Fruit fly (Drosophila melanogaster) whole organism, embryonic: Measurements from ENCODE around the gene SrpRbeta.

Source experiments
- Asciz ChIP-seq: fragments of 200-800 bp; sonication (Bioruptor generic); optimal IDR thresholded peaks from 2 replicates; lab custom pipeline; 2017; ENCODE audit warnings: missing biosample characterization, mild to moderate bottlenecking, missing genetic modification characterization, missing genetic modification reagents
- Atf3 ChIP-seq: fragments of 200-800 bp; sonication (Bioruptor generic); optimal IDR thresholded peaks from 3 replicates; lab custom pipeline; 2016; ENCODE audit warnings: missing biosample characterization, missing genetic modification characterization
- B-H1 ChIP-seq: fragments of 200-800 bp; sonication (Bioruptor generic); IDR thresholded peaks from 3 replicates; pipeline ENCODE4 v1.3.6; 2022; ENCODE audit warnings: missing biosample characterization, missing genetic modification characterization
- Bdp1 ChIP-seq: fragments of 200-800 bp; sonication (Bioruptor generic); optimal IDR thresholded peaks from 3 replicates; lab custom pipeline; 2016; ENCODE audit warnings: missing biosample characterization, missing genetic modification characterization
- CG10147 ChIP-seq: fragments of 200-800 bp; sonication (Bioruptor generic); optimal IDR thresholded peaks from 2 replicates; lab custom pipeline; 2019; ENCODE audit warnings: missing biosample characterization, mild to moderate bottlenecking, missing genetic modification characterization, moderate library complexity
- CG12071 ChIP-seq: fragments of 200-800 bp; sonication (Bioruptor generic); optimal IDR thresholded peaks from 3 replicates; lab custom pipeline; 2018; ENCODE audit warnings: missing biosample characterization, mild to moderate bottlenecking, missing genetic modification characterization
- CG14014 ChIP-seq: fragments of 200-800 bp; sonication (Bioruptor generic); IDR thresholded peaks from 2 replicates; pipeline ENCODE4 v1.3.6; 2022; ENCODE audit warnings: missing biosample characterization, missing genetic modification characterization
- CG15011 ChIP-seq: fragments of 200-800 bp; sonication (Bioruptor generic); optimal IDR thresholded peaks from 3 replicates; lab custom pipeline; 2018; ENCODE audit warnings: missing biosample characterization, mild to moderate bottlenecking, missing genetic modification characterization
- CG1529 ChIP-seq: fragments of 200-800 bp; sonication (Bioruptor generic); optimal IDR thresholded peaks from 3 replicates; lab custom pipeline; 2018; ENCODE audit warnings: missing biosample characterization, missing genetic modification characterization
- CG17385 ChIP-seq: fragments of 200-800 bp; sonication (Bioruptor generic); optimal IDR thresholded peaks from 3 replicates; lab custom pipeline; 2018; ENCODE audit warnings: missing biosample characterization, mild to moderate bottlenecking, missing genetic modification characterization
- CG18011 ChIP-seq: fragments of 200-800 bp; sonication (Bioruptor generic); optimal IDR thresholded peaks from 2 replicates; lab custom pipeline; 2017; ENCODE audit warnings: missing biosample characterization, missing genetic modification characterization, mild to moderate bottlenecking, moderate library complexity, missing genotype
- CG18262 ChIP-seq: fragments of 200-800 bp; optimal IDR thresholded peaks from 3 replicates; lab custom pipeline; 2019; ENCODE audit warnings: missing biosample characterization, mild to moderate bottlenecking, missing genetic modification characterization, moderate library complexity
- CG2889 ChIP-seq: fragments of 200-800 bp; sonication (Bioruptor generic); IDR thresholded peaks from 3 replicates; pipeline ENCODE4 v1.3.6; 2022; ENCODE audit warnings: missing biosample characterization, missing genetic modification characterization
- CG30020 ChIP-seq: fragments of 200-800 bp; optimal IDR thresholded peaks from 2 replicates; lab custom pipeline; 2019; ENCODE audit warnings: missing biosample characterization, mild to moderate bottlenecking, missing genetic modification characterization, moderate library complexity
- CG3065 ChIP-seq: fragments of 200-800 bp; sonication (Bioruptor generic); optimal IDR thresholded peaks from 2 replicates; lab custom pipeline; 2016; ENCODE audit warnings: missing biosample characterization, missing genetic modification characterization
- CG3163 ChIP-seq: fragments of 200-800 bp; sonication (Bioruptor generic); optimal IDR thresholded peaks from 3 replicates; lab custom pipeline; 2016; ENCODE audit warnings: missing biosample characterization, missing genetic modification characterization
- CG33213 ChIP-seq: fragments of 200-800 bp; sonication (Bioruptor generic); optimal IDR thresholded peaks from 3 replicates; lab custom pipeline; 2016; ENCODE audit warnings: missing biosample characterization, missing genetic modification characterization
- CG42726 ChIP-seq: fragments of 200-800 bp; sonication (Bioruptor generic); IDR thresholded peaks from 2 replicates; pipeline ENCODE4 v1.3.6; 2022; ENCODE audit warnings: missing biosample characterization, missing genetic modification characterization; ENCODE audit not compliant: partially characterized antibody
- CG4424 ChIP-seq: fragments of 200-800 bp; sonication (Bioruptor generic); optimal IDR thresholded peaks from 3 replicates; lab custom pipeline; 2016; ENCODE audit warnings: missing biosample characterization, missing genetic modification characterization
- CG4707 ChIP-seq: fragments of 200-800 bp; sonication (Bioruptor generic); optimal IDR thresholded peaks from 2 replicates; lab custom pipeline; 2018; ENCODE audit warnings: missing biosample characterization, mild to moderate bottlenecking, missing genetic modification characterization, moderate library complexity
- CG4730 ChIP-seq: fragments of 200-800 bp; sonication (Bioruptor generic); IDR thresholded peaks from 2 replicates; pipeline ENCODE4 v1.3.6; 2022; ENCODE audit warnings: missing biosample characterization, missing genetic modification characterization
- CG7786 ChIP-seq: fragments of 200-800 bp; sonication (Bioruptor generic); optimal IDR thresholded peaks from 2 replicates; lab custom pipeline; 2016; ENCODE audit warnings: missing biosample characterization, missing genetic modification characterization
- CG8290 ChIP-seq, 3 experiments: fragments of 200-800 bp; sonication (Bioruptor generic); optimal IDR thresholded peaks; 2 replicates each; lab custom pipeline; 2016 to 2019; ENCODE audit warnings: missing biosample characterization in 3 of 3, missing genetic modification characterization in 3 of 3, mild to moderate bottlenecking in 2 of 3, moderate library complexity in 1 of 3
- CG8944 ChIP-seq: fragments of 200-800 bp; sonication (Bioruptor generic); optimal IDR thresholded peaks from 3 replicates; lab custom pipeline; 2016; ENCODE audit warnings: missing biosample characterization, missing genetic modification characterization
- CkIIα-i1 ChIP-seq: fragments of 200-800 bp; sonication (Bioruptor generic); IDR thresholded peaks from 2 replicates; pipeline ENCODE4 v1.3.6; 2022; ENCODE audit warnings: missing biosample characterization, missing genetic modification characterization
- D19A ChIP-seq: fragments of 200-800 bp; optimal IDR thresholded peaks from 3 replicates; lab custom pipeline; 2019; ENCODE audit warnings: missing biosample characterization, mild to moderate bottlenecking, missing genetic modification characterization, moderate library complexity
- Dbx ChIP-seq: fragments of 200-800 bp; sonication (Bioruptor generic); IDR thresholded peaks from 3 replicates; pipeline ENCODE4 v1.3.6; 2022; ENCODE audit warnings: missing biosample characterization, missing genetic modification characterization
- Dek ChIP-seq: fragments of 200-800 bp; sonication (Bioruptor generic); optimal IDR thresholded peaks from 3 replicates; lab custom pipeline; 2019; ENCODE audit warnings: missing biosample characterization, mild to moderate bottlenecking, missing genetic modification characterization, moderate library complexity
- Dref ChIP-seq: fragments of 200-800 bp; sonication (Bioruptor generic); IDR thresholded peaks from 2 replicates; pipeline ENCODE4 v1.3.6; 2022; ENCODE audit warnings: missing biosample characterization, missing genetic modification characterization
- Lhr ChIP-seq: fragments of 200-800 bp; sonication (Bioruptor generic); optimal IDR thresholded peaks from 3 replicates; lab custom pipeline; 2017; ENCODE audit warnings: mild to moderate bottlenecking, missing biosample characterization, missing genetic modification reagents, missing genetic modification characterization
- Ravus ChIP-seq: fragments of 200-800 bp; sonication (Bioruptor generic); IDR thresholded peaks from 2 replicates; pipeline ENCODE4 v1.3.6; 2022; ENCODE audit warnings: missing biosample characterization, missing genetic modification characterization
- Six4 ChIP-seq: fragments of 200-800 bp; sonication (Bioruptor generic); optimal IDR thresholded peaks from 2 replicates; lab custom pipeline; 2016; ENCODE audit warnings: missing biosample characterization, missing genetic modification characterization
- TFAM ChIP-seq: fragments of 200-800 bp; sonication (Bioruptor generic); optimal IDR thresholded peaks from 2 replicates; lab custom pipeline; 2017; ENCODE audit warnings: missing biosample characterization, missing genetic modification characterization, inconsistent platforms
- aop ChIP-seq: fragments of 200-800 bp; sonication (Bioruptor generic); IDR thresholded peaks from 2 replicates; pipeline ENCODE4 v1.3.6; 2022; ENCODE audit warnings: missing biosample characterization, missing genetic modification characterization
- az2 ChIP-seq: fragments of 200-800 bp; sonication (Bioruptor generic); optimal IDR thresholded peaks from 3 replicates; lab custom pipeline; 2016; ENCODE audit warnings: missing biosample characterization, missing genetic modification characterization
- bsh ChIP-seq, 2 experiments: fragments of 200-800 bp; sonication (Bioruptor generic); optimal IDR thresholded peaks; 2 replicates each; lab custom pipeline; 2017 to 2018; ENCODE audit warnings: mild to moderate bottlenecking in 2 of 2, missing biosample characterization in 2 of 2, missing genetic modification characterization in 2 of 2, moderate library complexity in 1 of 2
- chn ChIP-seq: fragments of 200-800 bp; sonication (Bioruptor generic); optimal IDR thresholded peaks from 2 replicates; lab custom pipeline; 2016; ENCODE audit warnings: missing biosample characterization, missing genetic modification characterization
- crp ChIP-seq, 2 experiments: fragments of 200-800 bp; sonication (Bioruptor generic); optimal IDR thresholded peaks; 2 replicates in 1 of 2; 3 replicates in 1 of 2; lab custom pipeline; 2017; ENCODE audit warnings: missing biosample characterization in 2 of 2, missing genetic modification characterization in 2 of 2, mild to moderate bottlenecking in 1 of 2, moderate library complexity in 1 of 2
- dmrt11E ChIP-seq: fragments of 200-800 bp; sonication (Bioruptor generic); optimal IDR thresholded peaks from 3 replicates; lab custom pipeline; 2018; ENCODE audit warnings: missing biosample characterization, mild to moderate bottlenecking, missing genetic modification characterization, moderate library complexity
- fru ChIP-seq: fragments of >200 bp; optimal IDR thresholded peaks from 2 replicates; lab custom pipeline; 2017
- gcm2 ChIP-seq: fragments of 200-800 bp; sonication (Bioruptor generic); optimal IDR thresholded peaks from 2 replicates; lab custom pipeline; 2016; ENCODE audit warnings: missing biosample characterization, missing genetic modification characterization
- grau ChIP-seq: fragments of 200-800 bp; optimal IDR thresholded peaks from 3 replicates; lab custom pipeline; 2019; ENCODE audit warnings: missing biosample characterization, mild to moderate bottlenecking, missing genetic modification characterization, moderate library complexity
- hbn ChIP-seq: fragments of 200-800 bp; sonication (Bioruptor generic); IDR thresholded peaks from 2 replicates; pipeline ENCODE4 v1.3.6; 2022; ENCODE audit warnings: missing biosample characterization, missing genetic modification characterization; ENCODE audit not compliant: partially characterized antibody
- jing ChIP-seq: fragments of 200-800 bp; sonication (Bioruptor generic); optimal IDR thresholded peaks from 2 replicates; lab custom pipeline; 2018; ENCODE audit warnings: missing biosample characterization, mild to moderate bottlenecking, missing genetic modification characterization
- kay ChIP-seq: fragments of 200-800 bp; sonication (Bioruptor generic); optimal IDR thresholded peaks from 2 replicates; lab custom pipeline; 2016; ENCODE audit warnings: missing biosample characterization, missing genetic modification characterization
- lbe ChIP-seq: fragments of 200-800 bp; sonication (Bioruptor generic); optimal IDR thresholded peaks from 2 replicates; lab custom pipeline; 2016; ENCODE audit warnings: missing biosample characterization, mild to moderate bottlenecking, missing genetic modification characterization
- pros ChIP-seq: fragments of 200-800 bp; sonication (Bioruptor generic); optimal IDR thresholded peaks from 3 replicates; lab custom pipeline; 2019; ENCODE audit warnings: missing biosample characterization, mild to moderate bottlenecking, missing genetic modification characterization, moderate library complexity
- salm ChIP-seq: fragments of 200-800 bp; sonication (Bioruptor generic); optimal IDR thresholded peaks from 2 replicates; lab custom pipeline; 2018; ENCODE audit warnings: missing biosample characterization, mild to moderate bottlenecking, missing genetic modification characterization
- sim ChIP-seq: fragments of 200-800 bp; sonication (Bioruptor generic); IDR thresholded peaks from 2 replicates; pipeline ENCODE4 v1.3.6; 2022; ENCODE audit warnings: missing biosample characterization, missing genetic modification characterization
- vvl ChIP-seq: fragments of 200-800 bp; sonication (Bioruptor generic); IDR thresholded peaks from 2 replicates; pipeline ENCODE4 v1.3.6; 2022; ENCODE audit warnings: missing biosample characterization, missing genetic modification characterization
- zfh2 ChIP-seq: fragments of 200-800 bp; sonication (Bioruptor generic); optimal IDR thresholded peaks from 2 replicates; lab custom pipeline; 2016; ENCODE audit warnings: missing biosample characterization, missing genetic modification characterization

The SrpRbeta gene

DNA sequence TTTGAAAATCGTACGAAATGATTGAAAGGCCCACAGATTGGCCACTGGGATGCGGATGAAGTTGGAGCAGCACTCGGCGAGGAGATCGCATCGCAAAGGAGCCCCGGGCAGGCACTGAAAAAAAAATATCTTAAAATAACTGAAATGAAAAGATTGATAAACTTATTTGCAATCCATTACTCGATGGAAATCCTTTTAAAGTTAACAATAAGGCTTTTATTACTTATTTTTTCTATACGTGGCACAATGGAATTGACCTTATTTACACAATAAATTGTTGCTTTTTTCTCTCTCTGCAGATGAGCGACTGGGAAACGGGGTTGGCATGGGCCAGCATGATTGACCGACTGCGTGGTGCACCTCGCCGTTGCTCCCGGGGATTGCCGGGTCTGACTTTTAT, 31.2 kb upstream of the SrpRbeta start (continued):
- TF ChIP-seq lbe (GFP tag; lab: Kevin White, UChicago) (no peak), vvl (GFP tag; lab: Robert Waterston, UW) (peak; percentile 73), CG18011 (GFP tag; lab: Kevin White, UChicago) (no peak), sim (GFP tag; lab: Robert Waterston, UW) (peak; percentile 52; the same call in 1 of the 2 replicates), Ravus (GFP tag; lab: Robert Waterston, UW) (no peak), kay (no peak), Atf3 (GFP tag; lab: Kevin White, UChicago) (peak; percentile 10), chn (GFP tag; lab: Kevin White, UChicago) (peak; percentile 37), hbn (GFP tag; lab: Robert Waterston, UW) (no peak), az2 (GFP tag; lab: Kevin White, UChicago) (peak; percentile 61), Six4 (no peak), CG17385 (GFP tag; lab: Kevin White, UChicago) (peak; percentile 36), crp (GFP tag; optimal IDR thresholded peaks at IDR 0.05; lab: Kevin White, UChicago) (no peak), D19A (tag; lab: Kevin White, UChicago) (peak; percentile 44), Asciz (peak; percentile 75), jing (GFP tag; lab: Kevin White, UChicago) (peak; percentile 2), CG15011 (GFP tag; lab: Kevin White, UChicago) (peak; percentile 8), CG12071 (GFP tag; lab: Kevin White, UChicago) (peak; percentile 53), gcm2 (GFP tag; lab: Kevin White, UChicago) (no peak), CG42726 (GFP tag; lab: Robert Waterston, UW) (no peak), CG8290 (GFP tag; optimal IDR thresholded peaks at IDR 0.05; lab: Kevin White, UChicago) (no peak), CG8290 (tag; optimal IDR thresholded peaks at IDR 0.05; lab: Kevin White, UChicago) (no peak), TFAM (GFP tag; lab: Kevin White, UChicago) (no peak), CG14014 (GFP tag; lab: Robert Waterston, UW) (0 out of 2 replicates have a peak, but pooled peaks have one; percentile 23), CG3065 (GFP tag; lab: Kevin White, UChicago) (no peak), CG1529 (GFP tag; lab: Kevin White, UChicago) (peak; percentile 52), CG2889 (GFP tag; lab: Robert Waterston, UW) (no peak), CG8944 (GFP tag; lab: Kevin White, UChicago) (peak; percentile 23), fru (lab: Kevin White, UChicago) (no peak), CG4730 (peak; percentile 30; the same call in 1 of the 2 replicates), CG33213 (GFP tag; lab: Kevin White, UChicago) (no peak), Dref (GFP tag; lab: Robert Waterston, UW) (no peak), CG30020 (tag; lab: Kevin White, UChicago) (no peak), CG3163 (GFP tag; lab: Kevin White, UChicago) (no peak), CG10147 (GFP tag; lab: Kevin White, UChicago) (no peak), zfh2 (GFP tag; lab: Kevin White, UChicago) (no peak), B-H1 (peak; percentile 49), dmrt11E (no peak), Dbx (GFP tag; lab: Robert Waterston, UW) (no peak), CG4707 (peak; percentile 47), CG4424 (peak; percentile 42), Lhr (GFP tag; lab: Kevin White, UChicago) (peak; percentile 4), grau (tag; lab: Kevin White, UChicago) (peak; percentile 50), CG18262 (tag; lab: Kevin White, UChicago) (peak; percentile 65), CkIIα-i1 (GFP tag; lab: Robert Waterston, UW) (no peak), bsh (GFP tag; optimal IDR thresholded peaks at IDR 0.05; lab: Kevin White, UChicago) (peak in 1 of 2 experiments; percentile 72), Bdp1 (GFP tag; lab: Kevin White, UChicago) (peak; percentile 6), aop (GFP tag; lab: Robert Waterston, UW) (no peak), pros (GFP tag; lab: Kevin White, UChicago) (no peak), CG7786 (GFP tag; lab: Kevin White, UChicago) (no peak), salm (tag; lab: Kevin White, UChicago) (peak; percentile 61), Dek (tag; lab: Kevin White, UChicago) (no peak)
